Worm (Caenorhabditis elegans) whole organism, L2 larva: ENCODE data around the gene F41B4.2.
"Not testable (repeated sequence)": the region's sequence is repeated elsewhere in the genome, so short reads cannot be mapped to it uniquely, and the experiment has no call there.

Source experiments
- C34F6.9 ChIP-seq: fragments of 150-350 bp; optimal IDR thresholded peaks from 2 replicates; lab custom pipeline; 2014; ENCODE audit warnings: missing biosample characterization, missing genetic modification characterization
- F13H6.1 ChIP-seq: sonication (generic microtip); optimal IDR thresholded peaks from 2 replicates; lab custom pipeline; 2016; ENCODE audit warnings: missing genetic modification characterization, missing compliant biosample characterization
- R02D3.7 ChIP-seq: fragments of 150-350 bp; optimal IDR thresholded peaks from 2 replicates; lab custom pipeline; 2014; ENCODE audit warnings: missing biosample characterization, missing genetic modification characterization
- Y55F3AM.14 ChIP-seq: fragments of 200-800 bp; sonication (Bioruptor generic); optimal IDR thresholded peaks from 2 replicates; lab custom pipeline; 2018; ENCODE audit warnings: mild to moderate bottlenecking, missing genetic modification characterization, missing compliant biosample characterization
- aly-2 ChIP-seq: fragments of 150-350 bp; optimal IDR thresholded peaks from 2 replicates; lab custom pipeline; 2014; ENCODE audit warnings: missing biosample characterization, missing genetic modification characterization
- ama-1 ChIP-seq: fragments of 150-350 bp; optimal IDR thresholded peaks from 2 replicates; lab custom pipeline; 2018; ENCODE audit warnings: inconsistent platforms
- blmp-1 ChIP-seq: sonication (generic microtip); optimal IDR thresholded peaks from 2 replicates; lab custom pipeline; 2017; ENCODE audit warnings: missing genetic modification characterization, mild to moderate bottlenecking, missing compliant biosample characterization, antibody characterized with exemption, moderate library complexity; ENCODE audit not compliant: insufficient read depth
- ceh-16 ChIP-seq: fragments of 150-350 bp; optimal IDR thresholded peaks from 2 replicates; lab custom pipeline; 2014; ENCODE audit warnings: missing biosample characterization, missing genetic modification characterization
- ceh-82 ChIP-seq: fragments of 150-350 bp; optimal IDR thresholded peaks from 2 replicates; lab custom pipeline; 2014; ENCODE audit warnings: missing biosample characterization, missing genetic modification characterization
- crh-2 ChIP-seq: sonication (generic microtip); optimal IDR thresholded peaks from 2 replicates; lab custom pipeline; 2017; ENCODE audit warnings: missing biosample characterization, missing genetic modification characterization
- dmd-4 ChIP-seq: sonication (generic microtip); optimal IDR thresholded peaks from 2 replicates; lab custom pipeline; 2017; ENCODE audit warnings: missing biosample characterization, missing genetic modification characterization
- egl-27 ChIP-seq: sonication (generic microtip); optimal IDR thresholded peaks from 3 replicates; lab custom pipeline; 2017; ENCODE audit warnings: missing biosample characterization, missing genetic modification reagents, missing genetic modification characterization
- elt-1 ChIP-seq: fragments of 150-350 bp; optimal IDR thresholded peaks from 2 replicates; lab custom pipeline; 2014; ENCODE audit warnings: missing biosample characterization, missing genetic modification characterization
- elt-3 ChIP-seq: sonication (generic microtip); optimal IDR thresholded peaks from 2 replicates; lab custom pipeline; 2017; ENCODE audit warnings: missing biosample characterization, missing genetic modification characterization
- gmeb-1 ChIP-seq: fragments of 150-350 bp; optimal IDR thresholded peaks from 2 replicates; lab custom pipeline; 2014; ENCODE audit warnings: missing biosample characterization, missing genetic modification characterization
- lin-11 ChIP-seq: fragments of 150-350 bp; sonication (generic microtip); optimal IDR thresholded peaks from 2 replicates; lab custom pipeline; 2014; ENCODE audit warnings: missing biosample characterization, missing genetic modification characterization, inconsistent platforms, mixed read lengths
- lin-13 ChIP-seq: fragments of 150-350 bp; optimal IDR thresholded peaks from 2 replicates; lab custom pipeline; 2014; ENCODE audit warnings: missing biosample characterization, missing genetic modification reagents, missing genetic modification characterization
- lin-39 ChIP-seq: fragments of 150-350 bp; optimal IDR thresholded peaks from 2 replicates; lab custom pipeline; 2014; ENCODE audit warnings: missing biosample characterization, missing genetic modification reagents, missing genetic modification characterization
- lsy-2 ChIP-seq, 2 experiments: fragments of 150-350 bp in 1 of 2; sonication (generic microtip) in 1 of 2; optimal IDR thresholded peaks; 2 replicates each; lab custom pipeline; 2014 to 2017; ENCODE audit warnings: missing biosample characterization in 2 of 2, missing genetic modification characterization in 2 of 2
- mab-5 ChIP-seq: fragments of 150-350 bp; optimal IDR thresholded peaks from 2 replicates; lab custom pipeline; 2014; ENCODE audit warnings: missing biosample characterization, missing genetic modification characterization
- mbf-1 ChIP-seq: sonication (generic microtip); optimal IDR thresholded peaks from 2 replicates; lab custom pipeline; 2017; ENCODE audit warnings: missing biosample characterization, missing genetic modification characterization
- nhr-10 ChIP-seq: sonication (generic microtip); optimal IDR thresholded peaks from 2 replicates; lab custom pipeline; 2017; ENCODE audit warnings: missing biosample characterization, missing genetic modification characterization
- nhr-11 ChIP-seq: fragments of 150-350 bp; optimal IDR thresholded peaks from 2 replicates; lab custom pipeline; 2014; ENCODE audit warnings: missing biosample characterization, missing genetic modification characterization
- nhr-12 ChIP-seq: fragments of 150-350 bp; optimal IDR thresholded peaks from 2 replicates; lab custom pipeline; 2014; ENCODE audit warnings: missing biosample characterization, missing genetic modification characterization
- nhr-21 ChIP-seq: fragments of 150-350 bp; optimal IDR thresholded peaks from 2 replicates; lab custom pipeline; 2014; ENCODE audit warnings: missing biosample characterization, missing genetic modification characterization
- nhr-23 ChIP-seq: fragments of 150-350 bp; optimal IDR thresholded peaks from 2 replicates; lab custom pipeline; 2014; ENCODE audit warnings: missing biosample characterization, missing genetic modification reagents, missing genetic modification characterization
- nhr-237 ChIP-seq: fragments of 150-350 bp; optimal IDR thresholded peaks from 2 replicates; lab custom pipeline; 2014; ENCODE audit warnings: missing biosample characterization, missing genetic modification characterization
- nhr-25 ChIP-seq: fragments of 150-350 bp; sonication (generic microtip); optimal IDR thresholded peaks from 3 replicates; lab custom pipeline; 2014; ENCODE audit warnings: missing biosample characterization, missing genetic modification characterization
- nhr-77 ChIP-seq: fragments of 150-350 bp; optimal IDR thresholded peaks from 2 replicates; lab custom pipeline; 2014; ENCODE audit warnings: missing biosample characterization, missing genetic modification characterization
- peb-1 ChIP-seq: fragments of 150-350 bp; optimal IDR thresholded peaks from 2 replicates; lab custom pipeline; 2014; ENCODE audit warnings: missing biosample characterization, missing genetic modification characterization
- sem-4 ChIP-seq: fragments of 150-350 bp; optimal IDR thresholded peaks from 2 replicates; lab custom pipeline; 2014; ENCODE audit warnings: missing biosample characterization, missing genetic modification reagents, missing genetic modification characterization
- skn-1 ChIP-seq: sonication (generic microtip); optimal IDR thresholded peaks from 2 replicates; lab custom pipeline; 2017; ENCODE audit warnings: missing biosample characterization, missing genetic modification characterization
- sma-3 ChIP-seq: sonication (generic microtip); optimal IDR thresholded peaks from 2 replicates; lab custom pipeline; 2016; ENCODE audit warnings: missing genetic modification reagents, missing genetic modification characterization, missing compliant biosample characterization
- sma-9 ChIP-seq, 2 experiments: fragments of 150-350 bp in 1 of 2; sonication (generic microtip) in 1 of 2; optimal IDR thresholded peaks; 2 replicates each; lab custom pipeline; 2014 to 2016; ENCODE audit warnings: missing genetic modification characterization in 2 of 2, mild to moderate bottlenecking in 1 of 2, missing biosample characterization in 1 of 2, missing compliant biosample characterization in 1 of 2, missing genetic modification reagents in 1 of 2, moderate library complexity in 1 of 2
- snpc-4 ChIP-seq: fragments of 150-350 bp; optimal IDR thresholded peaks from 2 replicates; lab custom pipeline; 2014; ENCODE audit warnings: missing biosample characterization, missing genetic modification characterization
- unc-55 ChIP-seq: fragments of 150-350 bp; sonication (generic microtip); optimal IDR thresholded peaks from 3 replicates; lab custom pipeline; 2014; ENCODE audit warnings: missing biosample characterization, missing genetic modification reagents, missing genetic modification characterization
- ztf-11 ChIP-seq: sonication (generic microtip); optimal IDR thresholded peaks from 2 replicates; lab custom pipeline; 2017; ENCODE audit warnings: missing biosample characterization, missing genetic modification characterization
- ztf-4 ChIP-seq: fragments of 150-350 bp; optimal IDR thresholded peaks from 2 replicates; lab custom pipeline; 2014; ENCODE audit warnings: missing biosample characterization, missing genetic modification characterization

Gene F41B4.2

ce11 chrX:6835166-6835565 is at the start of gene F41B4.2:
Gene F41B4.2, minus strand, starts transcription at chrX:6835266.
- no peak for TF ChIP-seq mab-5 (tag; lab: Kevin White, UChicago)
- TF ChIP-seq nhr-23, result no peak
- TF ChIP-seq unc-55 (GFP tag; lab: Kevin White, UChicago), result no peak
- TF ChIP-seq dmd-4 (tag; lab: Kevin White, UChicago), result no peak
- TF ChIP-seq C34F6.9, result no peak
- TF ChIP-seq nhr-77, result no peak
- TF ChIP-seq F13H6.1, result no peak
- TF ChIP-seq elt-3 (tag; lab: Kevin White, UChicago), result no peak
- TF ChIP-seq nhr-237 (tag; lab: Kevin White, UChicago), result no peak
- TF ChIP-seq sma-9 (GFP tag; optimal IDR thresholded peaks at IDR 0.05; lab: Kevin White, UChicago), result no peak
- TF ChIP-seq sma-9 (tag; optimal IDR thresholded peaks at IDR 0.05; lab: Kevin White, UChicago), result no peak
- TF ChIP-seq aly-2 (tag; lab: Kevin White, UChicago), result no peak
- TF ChIP-seq skn-1 (tag; lab: Kevin White, UChicago), result no peak
- no peak for TF ChIP-seq lsy-2 (tag; optimal IDR thresholded peaks at IDR 0.05; lab: Kevin White, UChicago)
- no peak for TF ChIP-seq ztf-11 (tag; lab: Kevin White, UChicago)
- TF ChIP-seq gmeb-1 (tag; lab: Kevin White, UChicago), result no peak
- TF ChIP-seq peb-1 (tag; lab: Kevin White, UChicago), result no peak
- TF ChIP-seq lin-11 (tag; lab: Kevin White, UChicago), result no peak

ce11 chrX:6884439-6884838 is 49.4 kb upstream of the F41B4.2 start:
- TF ChIP-seq nhr-10 (no peak), ama-1 (lab: Kevin White, UChicago) (no peak), elt-1 (tag; lab: Kevin White, UChicago) (no peak), mbf-1 (tag; lab: Kevin White, UChicago) (no peak), egl-27 (tag; lab: Kevin White, UChicago) (no peak), blmp-1 (tag; lab: Kevin White, UChicago) (no peak), F13H6.1 (no peak), snpc-4 (tag; lab: Kevin White, UChicago) (no peak), dmd-4 (tag; lab: Kevin White, UChicago) (no peak), ceh-82 (tag; lab: Kevin White, UChicago) (no peak), gmeb-1 (tag; lab: Kevin White, UChicago) (no peak), lin-39 (tag; lab: Kevin White, UChicago) (no peak), lin-13 (no peak)

- not testable (repeated sequence) for TF ChIP-seq nhr-11, ztf-4, elt-1 (tag; lab: Kevin White, UChicago)
Measured at ce11 chrX:6881795-6882194, 46.7 kb upstream of the F41B4.2 start, which contains the start of gene F41C6.6. Gene F41C6.6, minus strand, starts transcription at chrX:6881895.

ce11 chrX:6877436-6877835 is 42.4 kb upstream of the F41B4.2 start, which contains the start of gene col-173:
Gene col-173, minus strand, starts transcription at chrX:6877536.
- TF ChIP-seq ceh-16 (tag; lab: Kevin White, UChicago), result no peak
- TF ChIP-seq R02D3.7, result no peak
- no peak for TF ChIP-seq unc-55 (GFP tag; lab: Kevin White, UChicago)
- no peak for TF ChIP-seq snpc-4 (tag; lab: Kevin White, UChicago)
- TF ChIP-seq Y55F3AM.14, result no peak
- no peak for TF ChIP-seq aly-2 (tag; lab: Kevin White, UChicago)
- TF ChIP-seq lin-11 (tag; lab: Kevin White, UChicago), result no peak
- no peak for TF ChIP-seq sem-4 (tag; lab: Kevin White, UChicago)
- TF ChIP-seq sma-3 (GFP tag; lab: Kevin White, UChicago), result no peak
- TF ChIP-seq ztf-11 (tag; lab: Kevin White, UChicago), result no peak
- TF ChIP-seq crh-2, result no peak
- TF ChIP-seq, all 48 proteins: peak for 0

- TF ChIP-seq nhr-77, result no peak
- no peak for TF ChIP-seq blmp-1 (tag; lab: Kevin White, UChicago)
- no peak for TF ChIP-seq nhr-25
- TF ChIP-seq R02D3.7, result no peak
- TF ChIP-seq lin-13, result no peak
- no peak for TF ChIP-seq nhr-12 (tag; lab: Kevin White, UChicago)
- TF ChIP-seq ztf-11 (tag; lab: Kevin White, UChicago), result no peak
- no peak for TF ChIP-seq C34F6.9
- no peak for TF ChIP-seq sma-3 (GFP tag; lab: Kevin White, UChicago)
- no peak for TF ChIP-seq egl-27 (tag; lab: Kevin White, UChicago)
- no peak for TF ChIP-seq elt-3 (tag; lab: Kevin White, UChicago)
- no peak for TF ChIP-seq nhr-21
- no peak for TF ChIP-seq F13H6.1
- no peak for TF ChIP-seq lin-11 (tag; lab: Kevin White, UChicago)
- no peak for TF ChIP-seq Y55F3AM.14
Measured at ce11 chrX:6875273-6875672, 40.2 kb upstream of the F41B4.2 start.
